Worm (Caenorhabditis elegans): ENCODE data around the gene klf-2.

The klf-2 gene

DNA sequence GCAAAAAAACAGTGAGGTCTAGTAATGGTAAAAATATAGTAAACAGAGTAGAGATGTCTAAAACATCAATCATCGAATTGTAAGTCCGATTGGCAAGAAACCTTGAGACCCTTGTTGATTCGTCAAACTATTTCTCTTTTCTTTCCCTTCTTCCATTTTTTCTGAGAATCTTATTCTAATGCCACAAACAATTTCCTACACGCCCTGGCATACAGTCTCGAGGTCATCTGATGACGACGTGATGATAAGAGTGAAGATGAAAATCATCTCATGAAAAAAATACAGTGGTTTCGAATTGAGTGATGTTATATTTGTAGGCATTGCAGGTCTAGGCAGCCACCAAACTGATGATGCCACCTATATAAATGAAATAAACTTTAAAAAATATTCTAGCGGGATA is 7.4 kb downstream of the klf-2 start:
- no peak for TF ChIP-seq unc-55 (GFP tag; optimal IDR thresholded peaks at IDR 0.05)
- TF ChIP-seq sdc-2 (tag; optimal IDR thresholded peaks at IDR 0.05): no peak
- no peak for TF ChIP-seq ceh-18 (tag; optimal IDR thresholded peaks at IDR 0.05)
- TF ChIP-seq rnt-1 (tag; optimal IDR thresholded peaks at IDR 0.05): no peak
- no peak for TF ChIP-seq pag-3 (tag; optimal IDR thresholded peaks at IDR 0.05; ENCODE audit: borderline replicate concordance)
- no peak for TF ChIP-seq pros-1 (tag; optimal IDR thresholded peaks at IDR 0.05)
- TF ChIP-seq ama-1 (optimal IDR thresholded peaks at IDR 0.05): no peak
- TF ChIP-seq F13H6.1 (tag; optimal IDR thresholded peaks at IDR 0.05): no peak
- TF ChIP-seq pha-2 (tag; optimal IDR thresholded peaks at IDR 0.05): no peak
- TF ChIP-seq zip-5 (tag; optimal IDR thresholded peaks at IDR 0.05): no peak
- TF ChIP-seq K02D7.2 (tag; optimal IDR thresholded peaks at IDR 0.05): no peak
- TF ChIP-seq K09A11.1 (tag; optimal IDR thresholded peaks at IDR 0.05; ENCODE audit: insufficient read depth): no peak
- TF ChIP-seq ceh-30 (tag; optimal IDR thresholded peaks at IDR 0.05): no peak
- TF ChIP-seq lin-11 (tag; optimal IDR thresholded peaks at IDR 0.05): no peak
- TF ChIP-seq elt-2 (tag; optimal IDR thresholded peaks at IDR 0.05): no peak
- no peak for TF ChIP-seq ztf-16 (tag; optimal IDR thresholded peaks at IDR 0.05)
- no peak for TF ChIP-seq ceh-2 (tag; optimal IDR thresholded peaks at IDR 0.05)

DNA sequence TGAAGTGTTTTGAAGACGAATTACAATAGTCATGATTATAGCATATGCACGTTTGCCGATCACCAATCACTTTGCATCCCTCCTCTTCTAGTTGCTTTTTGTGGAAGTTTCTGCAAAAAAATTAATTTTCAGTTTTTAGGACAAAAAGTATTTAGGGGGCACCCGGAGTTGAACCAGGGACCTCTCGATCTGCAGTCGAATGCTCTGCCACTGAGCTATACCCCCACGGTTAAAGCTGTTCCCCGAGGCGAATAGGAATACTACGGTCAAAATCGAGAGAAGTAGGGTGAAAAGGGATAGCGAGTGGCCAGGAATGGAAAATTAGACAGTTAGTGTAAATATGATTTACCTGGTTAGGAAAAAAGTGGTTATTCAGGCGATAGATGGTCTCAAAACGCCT is 8.5 kb downstream of the klf-2 start:
- TF ChIP-seq sox-2 (GFP tag; IDR thresholded peaks at IDR 0.05) (no peak), lin-11 (tag; optimal IDR thresholded peaks at IDR 0.05) (peak; percentile 50), T23F11.4 (GFP tag; optimal IDR thresholded peaks at IDR 0.05) (no peak), ceh-9 (tag; optimal IDR thresholded peaks at IDR 0.05) (no peak), gmeb-2 (tag; optimal IDR thresholded peaks at IDR 0.05) (peak; percentile 57), sox-4 (tag; optimal IDR thresholded peaks at IDR 0.05) (peak; percentile 38), ref-2 (tag; optimal IDR thresholded peaks at IDR 0.05) (peak; percentile 42), ets-4 (tag; optimal IDR thresholded peaks at IDR 0.05) (no peak), npax-4 (tag; optimal IDR thresholded peaks at IDR 0.05) (peak; percentile 9), K02D7.2 (tag; optimal IDR thresholded peaks at IDR 0.05) (peak; percentile 7), ceh-18 (tag; optimal IDR thresholded peaks at IDR 0.05) (peak; percentile 13), nhr-232 (tag; optimal IDR thresholded peaks at IDR 0.05) (peak; percentile 28), ceh-2 (tag; optimal IDR thresholded peaks at IDR 0.05) (peak; percentile 18), sdc-2 (tag; optimal IDR thresholded peaks at IDR 0.05) (peak; percentile 42), F13H6.1 (tag; optimal IDR thresholded peaks at IDR 0.05) (no peak), pha-2 (tag; optimal IDR thresholded peaks at IDR 0.05) (peak; percentile 87), pat-9 (tag; optimal IDR thresholded peaks at IDR 0.05) (peak; percentile 52), fkh-6 (tag; optimal IDR thresholded peaks at IDR 0.05) (peak; percentile 5), ceh-30 (tag; optimal IDR thresholded peaks at IDR 0.05) (no peak), pros-1 (tag; optimal IDR thresholded peaks at IDR 0.05) (no peak), ceh-6 (GFP tag; optimal IDR thresholded peaks at IDR 0.05) (peak; percentile 64), syd-9 (tag; optimal IDR thresholded peaks at IDR 0.05) (peak; percentile 23), ceh-14 (tag; optimal IDR thresholded peaks at IDR 0.05) (no peak), ceh-48 (tag; optimal IDR thresholded peaks at IDR 0.05) (peak; percentile 15), ceh-31 (tag; optimal IDR thresholded peaks at IDR 0.05) (peak; percentile 15), tbx-2 (tag; optimal IDR thresholded peaks at IDR 0.05) (peak; percentile 45), madf-2 (tag; optimal IDR thresholded peaks at IDR 0.05) (peak; percentile 29), mec-3 (tag; optimal IDR thresholded peaks at IDR 0.05; ENCODE audit: borderline replicate concordance) (peak; percentile 39), C38D4.7 (GFP tag; optimal IDR thresholded peaks at IDR 0.05) (peak; percentile 58), elt-2 (tag; optimal IDR thresholded peaks at IDR 0.05) (peak; percentile 65), rnt-1 (tag; optimal IDR thresholded peaks at IDR 0.05) (no peak), hlh-6 (tag; optimal IDR thresholded peaks at IDR 0.05) (peak; percentile 62), ceh-34 (tag; optimal IDR thresholded peaks at IDR 0.05) (peak; percentile 14), ceh-45 (GFP tag; IDR thresholded peaks at IDR 0.05) (0 out of 2 replicates have a peak, but pooled peaks have one; percentile 46), zip-5 (tag; optimal IDR thresholded peaks at IDR 0.05) (peak; percentile 3), ttx-3 (tag; optimal IDR thresholded peaks at IDR 0.05) (no peak), unc-55 (GFP tag; optimal IDR thresholded peaks at IDR 0.05) (no peak), K09A11.1 (tag; optimal IDR thresholded peaks at IDR 0.05; ENCODE audit: insufficient read depth) (peak; percentile 3), che-1 (tag; optimal IDR thresholded peaks at IDR 0.05) (peak; percentile 65), ceh-22 (tag; optimal IDR thresholded peaks at IDR 0.05) (no peak), fax-1 (tag; optimal IDR thresholded peaks at IDR 0.05) (peak; percentile 37), C08G9.2 (tag; optimal IDR thresholded peaks at IDR 0.05) (peak; percentile 28), dve-1 (tag; optimal IDR thresholded peaks at IDR 0.05) (peak; percentile 29), ceh-19 (GFP tag; optimal IDR thresholded peaks at IDR 0.05) (peak; percentile 59), pag-3 (tag; optimal IDR thresholded peaks at IDR 0.05; ENCODE audit: borderline replicate concordance) (no peak), Y22D7AL.16 (tag; optimal IDR thresholded peaks at IDR 0.05) (no peak)

All from whole organism, late embryonic.